Worm (Caenorhabditis elegans) whole organism, L3 larva: ENCODE data around the gene F59D12.5.

ENCODE experiments used
- ama-1 ChIP-seq: fragments of 150-350 bp; optimal IDR thresholded peaks from 2 replicates; lab custom pipeline; 2018
- ceh-82 ChIP-seq: fragments of 150-350 bp; optimal IDR thresholded peaks from 2 replicates; lab custom pipeline; 2014; ENCODE audit warnings: missing biosample characterization, missing genetic modification characterization
- egl-27 ChIP-seq: sonication (generic microtip); optimal IDR thresholded peaks from 4 replicates; lab custom pipeline; 2017; ENCODE audit warnings: missing biosample characterization, missing genetic modification reagents, missing genetic modification characterization
- nhr-23 ChIP-seq: fragments of 150-350 bp; optimal IDR thresholded peaks from 2 replicates; lab custom pipeline; 2014; ENCODE audit warnings: missing biosample characterization, missing genetic modification reagents, missing genetic modification characterization
- ztf-11 ChIP-seq: fragments of 150-350 bp; optimal IDR thresholded peaks from 2 replicates; lab custom pipeline; 2014; ENCODE audit warnings: missing biosample characterization, missing genetic modification characterization

- TF ChIP-seq nhr-23 (tag; lab: Kevin White, UChicago) (peak; percentile 60), ztf-11 (tag; lab: Kevin White, UChicago) (no peak), egl-27 (tag; lab: Kevin White, UChicago) (no peak), ceh-82 (tag; lab: Kevin White, UChicago) (no peak), ama-1 (lab: Kevin White, UChicago) (no peak)
These were observed 30.7 kb downstream of the F59D12.5 start, which contains the start of gene ergi-3 for ce11 chrX:15616443-15616842.
